Fruit fly (Drosophila melanogaster) whole organism, embryonic: ENCODE data around the gene Set2.

Source experiments
- Abd-B ChIP-seq: fragments of 200-800 bp; sonication (Bioruptor generic); optimal IDR thresholded peaks from 2 replicates; lab custom pipeline; 2018; ENCODE audit warnings: missing biosample characterization, mild to moderate bottlenecking, missing genetic modification characterization, moderate library complexity
- Asciz ChIP-seq: fragments of 200-800 bp; sonication (Bioruptor generic); optimal IDR thresholded peaks from 2 replicates; lab custom pipeline; 2017; ENCODE audit warnings: missing biosample characterization, mild to moderate bottlenecking, missing genetic modification characterization, missing genetic modification reagents
- CG10267 ChIP-seq: fragments of 200-800 bp; sonication (Bioruptor generic); optimal IDR thresholded peaks from 2 replicates; lab custom pipeline; 2018; ENCODE audit warnings: missing biosample characterization, mild to moderate bottlenecking, missing genetic modification characterization, moderate library complexity
- CG10366 ChIP-seq: fragments of 200-800 bp; sonication (Bioruptor generic); IDR thresholded peaks from 2 replicates; pipeline ENCODE4 v1.3.6; 2022; ENCODE audit warnings: missing biosample characterization, missing genetic modification characterization
- CG10979 ChIP-seq: fragments of 200-800 bp; sonication (Bioruptor generic); optimal IDR thresholded peaks from 2 replicates; lab custom pipeline; 2018; ENCODE audit warnings: missing biosample characterization, mild to moderate bottlenecking, missing genetic modification characterization, moderate library complexity
- CG11696 ChIP-seq: fragments of 200-800 bp; sonication (Bioruptor generic); IDR thresholded peaks from 2 replicates; pipeline ENCODE4 v1.3.6; 2022; ENCODE audit warnings: missing biosample characterization, missing genetic modification characterization
- CG13624 ChIP-seq: fragments of 200-800 bp; sonication (Bioruptor generic); optimal IDR thresholded peaks from 2 replicates; lab custom pipeline; 2016; ENCODE audit warnings: missing biosample characterization, missing genetic modification characterization
- CG14965 ChIP-seq: fragments of 200-800 bp; sonication (Bioruptor generic); optimal IDR thresholded peaks from 2 replicates; lab custom pipeline; 2016; ENCODE audit warnings: missing biosample characterization, missing genetic modification characterization, borderline replicate concordance
- CG1603 ChIP-seq: fragments of 200-800 bp; sonication (Bioruptor generic); optimal IDR thresholded peaks from 2 replicates; lab custom pipeline; 2019; ENCODE audit warnings: missing biosample characterization, mild to moderate bottlenecking, missing genetic modification characterization, moderate library complexity
- CG18262 ChIP-seq: fragments of 200-800 bp; optimal IDR thresholded peaks from 3 replicates; lab custom pipeline; 2019; ENCODE audit warnings: missing biosample characterization, mild to moderate bottlenecking, missing genetic modification characterization, moderate library complexity
- CG18619 ChIP-seq: fragments of 200-800 bp; sonication (Bioruptor generic); optimal IDR thresholded peaks from 3 replicates; lab custom pipeline; 2017; ENCODE audit warnings: missing biosample characterization, mild to moderate bottlenecking, missing genetic modification characterization
- CG2199 ChIP-seq: fragments of 200-800 bp; sonication (Bioruptor generic); IDR thresholded peaks from 3 replicates; pipeline ENCODE4 v1.3.6; 2022; ENCODE audit warnings: missing biosample characterization, missing genetic modification characterization
- CG32532 ChIP-seq: fragments of 200-800 bp; sonication (Bioruptor generic); IDR thresholded peaks from 2 replicates; pipeline ENCODE4 v1.3.6; 2022; ENCODE audit warnings: missing biosample characterization, missing genetic modification characterization
- CG3995 ChIP-seq: fragments of 200-800 bp; sonication (Bioruptor generic); optimal IDR thresholded peaks from 3 replicates; lab custom pipeline; 2016; ENCODE audit warnings: missing biosample characterization, missing genetic modification characterization
- CG6813 ChIP-seq: fragments of 200-800 bp; sonication (Bioruptor generic); optimal IDR thresholded peaks from 2 replicates; lab custom pipeline; 2017; ENCODE audit warnings: missing biosample characterization, missing genetic modification characterization, mild to moderate bottlenecking, moderate library complexity, missing genetic modification reagents
- CG7839 ChIP-seq: fragments of 200-800 bp; sonication (Bioruptor generic); optimal IDR thresholded peaks from 3 replicates; lab custom pipeline; 2018; ENCODE audit warnings: missing biosample characterization, mild to moderate bottlenecking, missing genetic modification characterization, moderate library complexity
- CG7987 ChIP-seq: fragments of 200-800 bp; sonication (Bioruptor generic); optimal IDR thresholded peaks from 2 replicates; lab custom pipeline; 2018; ENCODE audit warnings: missing biosample characterization, mild to moderate bottlenecking, missing genetic modification characterization, moderate library complexity
- CG8281 ChIP-seq: fragments of 200-800 bp; sonication (Bioruptor generic); optimal IDR thresholded peaks from 2 replicates; lab custom pipeline; 2018; ENCODE audit warnings: missing biosample characterization, mild to moderate bottlenecking, missing genetic modification characterization, moderate library complexity
- CG9932 ChIP-seq: fragments of 200-800 bp; sonication (Bioruptor generic); IDR thresholded peaks from 2 replicates; pipeline ENCODE4 v1.3.6; 2022; ENCODE audit warnings: missing biosample characterization, missing genetic modification characterization
- CTCF ChIP-seq: fragments of 200-800 bp; sonication (Bioruptor generic); optimal IDR thresholded peaks from 2 replicates; lab custom pipeline; 2017; ENCODE audit warnings: missing biosample characterization, mild to moderate bottlenecking, missing genetic modification characterization, moderate library complexity
- Dref ChIP-seq: fragments of 200-800 bp; sonication (Bioruptor generic); IDR thresholded peaks from 2 replicates; pipeline ENCODE4 v1.3.6; 2022; ENCODE audit warnings: missing biosample characterization, missing genetic modification characterization
- HLH3B ChIP-seq: fragments of 200-800 bp; sonication (Bioruptor generic); IDR thresholded peaks from 2 replicates; pipeline ENCODE4 v1.3.6; 2022; ENCODE audit warnings: missing biosample characterization, missing genetic modification characterization
- MTF-1 ChIP-seq: fragments of 200-800 bp; sonication (Bioruptor generic); optimal IDR thresholded peaks from 2 replicates; lab custom pipeline; 2018; ENCODE audit warnings: missing biosample characterization, mild to moderate bottlenecking, missing genetic modification characterization, borderline replicate concordance
- Meics ChIP-seq: fragments of 200-800 bp; sonication (Bioruptor generic); optimal IDR thresholded peaks from 2 replicates; lab custom pipeline; 2017; ENCODE audit warnings: missing biosample characterization, mild to moderate bottlenecking, missing genetic modification characterization
- NFAT ChIP-seq: fragments of 200-800 bp; sonication (Bioruptor generic); IDR thresholded peaks from 2 replicates; pipeline ENCODE4 v1.3.6; 2022; ENCODE audit warnings: missing biosample characterization, missing genetic modification characterization
- NK7.1 ChIP-seq: fragments of 200-800 bp; sonication (Bioruptor generic); optimal IDR thresholded peaks from 3 replicates; lab custom pipeline; 2016; ENCODE audit warnings: missing biosample characterization, missing genetic modification characterization
- Neu2 ChIP-seq: fragments of 200-800 bp; sonication (Bioruptor generic); optimal IDR thresholded peaks from 3 replicates; lab custom pipeline; 2016; ENCODE audit warnings: missing biosample characterization, missing genetic modification characterization, borderline replicate concordance
- Sry-β ChIP-seq: fragments of 200-800 bp; sonication (Bioruptor generic); optimal IDR thresholded peaks from 2 replicates; lab custom pipeline; 2018; ENCODE audit warnings: missing biosample characterization, mild to moderate bottlenecking, missing genetic modification characterization, moderate library complexity
- ab ChIP-seq: fragments of 200-800 bp; sonication (Bioruptor generic); optimal IDR thresholded peaks from 2 replicates; lab custom pipeline; 2016; ENCODE audit warnings: missing biosample characterization, missing genetic modification characterization
- az2 ChIP-seq: fragments of 200-800 bp; sonication (Bioruptor generic); optimal IDR thresholded peaks from 3 replicates; lab custom pipeline; 2016; ENCODE audit warnings: missing biosample characterization, missing genetic modification characterization
- bab2 ChIP-seq: fragments of 200-800 bp; sonication (Bioruptor generic); optimal IDR thresholded peaks from 2 replicates; lab custom pipeline; 2016; ENCODE audit warnings: missing biosample characterization, missing genetic modification characterization
- bowl ChIP-seq: fragments of 200-800 bp; sonication (Bioruptor generic); IDR thresholded peaks from 2 replicates; pipeline ENCODE4 v1.3.6; 2022; ENCODE audit warnings: missing biosample characterization, missing genetic modification characterization
- ci ChIP-seq: fragments of 200-800 bp; sonication (Bioruptor generic); IDR thresholded peaks from 3 replicates; pipeline ENCODE4 v1.3.6; 2022; ENCODE audit warnings: missing biosample characterization, missing genetic modification characterization
- gfzf ChIP-seq: fragments of 200-800 bp; sonication (Bioruptor generic); optimal IDR thresholded peaks from 2 replicates; lab custom pipeline; 2016; ENCODE audit warnings: missing biosample characterization, mild to moderate bottlenecking, missing genetic modification characterization, moderate library complexity
- h ChIP-seq: fragments of >200 bp; optimal IDR thresholded peaks from 2 replicates; lab custom pipeline; 2017
- insv ChIP-seq, 2 experiments: fragments of 200-800 bp; sonication (Bioruptor generic); optimal IDR thresholded peaks; 3 replicates each; lab custom pipeline; 2016 to 2018; ENCODE audit warnings: missing biosample characterization in 2 of 2, missing genetic modification characterization in 2 of 2
- kni ChIP-seq: fragments of 200-800 bp; sonication (Bioruptor generic); optimal IDR thresholded peaks from 3 replicates; lab custom pipeline; 2017; ENCODE audit warnings: mild to moderate bottlenecking, missing biosample characterization, missing genetic modification reagents, missing genetic modification characterization
- lov ChIP-seq, 2 experiments: fragments of 200-800 bp in 1 of 2; fragments of >200 bp in 1 of 2; sonication (Bioruptor generic) in 1 of 2; IDR thresholded peaks in 1 of 2; optimal IDR thresholded peaks in 1 of 2; 2 replicates in 1 of 2; 3 replicates in 1 of 2; pipeline versions ENCODE4 v1.3.6 to Lab custom; 2017 to 2022; ENCODE audit warnings: missing biosample characterization in 1 of 2, missing genetic modification characterization in 1 of 2
- onecut ChIP-seq: fragments of 200-800 bp; sonication (Bioruptor generic); IDR thresholded peaks from 2 replicates; pipeline ENCODE4 v1.3.6; 2022; ENCODE audit warnings: missing biosample characterization, missing genetic modification characterization
- otp ChIP-seq: fragments of 200-800 bp; sonication (Bioruptor generic); IDR thresholded peaks from 3 replicates; pipeline ENCODE4, ENCODE4 v1.3.6; 2022; ENCODE audit warnings: missing biosample characterization, missing genetic modification characterization
- phol ChIP-seq: fragments of 200-800 bp; sonication (Bioruptor generic); optimal IDR thresholded peaks from 3 replicates; lab custom pipeline; 2018; ENCODE audit warnings: missing biosample characterization, mild to moderate bottlenecking, missing genetic modification characterization, moderate library complexity
- pita ChIP-seq: fragments of 200-800 bp; sonication (Bioruptor generic); optimal IDR thresholded peaks from 2 replicates; lab custom pipeline; 2017; ENCODE audit warnings: missing biosample characterization, mild to moderate bottlenecking, missing genetic modification characterization
- run ChIP-seq: fragments of 200-800 bp; sonication (Bioruptor generic); optimal IDR thresholded peaks from 3 replicates; lab custom pipeline; 2018; ENCODE audit warnings: missing biosample characterization, mild to moderate bottlenecking, missing genetic modification characterization
- sens ChIP-seq: fragments of 200-800 bp; sonication (Bioruptor generic); peaks from one replicate; lab custom pipeline; 2016; ENCODE audit warnings: missing biosample characterization, missing genetic modification characterization
- sens-2 ChIP-seq: fragments of 200-800 bp; sonication (Bioruptor generic); IDR thresholded peaks from 2 replicates; pipeline ENCODE4 v1.3.6; 2022; ENCODE audit warnings: missing biosample characterization, missing genetic modification characterization
- sqz ChIP-seq: fragments of 200-800 bp; sonication (Bioruptor generic); optimal IDR thresholded peaks from 3 replicates; lab custom pipeline; 2018; ENCODE audit warnings: missing biosample characterization, mild to moderate bottlenecking, missing genetic modification characterization
- sr ChIP-seq: fragments of 200-800 bp; sonication (Bioruptor generic); IDR thresholded peaks from 3 replicates; pipeline ENCODE4 v1.3.6; 2022; ENCODE audit warnings: missing biosample characterization, missing genetic modification characterization
- stc ChIP-seq: fragments of 200-800 bp; sonication (Bioruptor generic); IDR thresholded peaks from 2 replicates; pipeline ENCODE4 v1.3.6; 2022; ENCODE audit warnings: missing biosample characterization, missing genetic modification characterization
- toy ChIP-seq: fragments of 200-800 bp; sonication (Bioruptor generic); IDR thresholded peaks from 2 replicates; pipeline ENCODE4 v1.3.6; 2022; ENCODE audit warnings: missing biosample characterization, missing genetic modification characterization
- trh ChIP-seq: fragments of 200-800 bp; sonication (Bioruptor generic); optimal IDR thresholded peaks from 2 replicates; lab custom pipeline; 2016; ENCODE audit warnings: missing biosample characterization, missing genetic modification characterization
- vfl ChIP-seq: fragments of 200-800 bp; sonication (Bioruptor generic); optimal IDR thresholded peaks from 2 replicates; lab custom pipeline; 2016; ENCODE audit warnings: missing biosample characterization, missing genetic modification characterization
- zfh1 ChIP-seq: fragments of 200-800 bp; sonication (Bioruptor generic); IDR thresholded peaks from 3 replicates; pipeline ENCODE4 v1.3.6; 2022; ENCODE audit warnings: missing biosample characterization, missing genetic modification characterization

The Set2 gene

dm6 chrX:13401245-13401644 is 11.8 kb upstream of the Set2 start (continued):
- TF ChIP-seq stc (GFP tag; lab: Robert Waterston, UW) = no peak
- TF ChIP-seq CG7839 = peak; percentile 24
- no peak for TF ChIP-seq CG3995 (GFP tag; lab: Kevin White, UChicago)
- TF ChIP-seq otp (GFP tag; lab: Robert Waterston, UW) = no peak
- TF ChIP-seq phol (tag; lab: Kevin White, UChicago) = no peak
- TF ChIP-seq NK7.1 = peak; percentile 18
- peak; percentile 32 for TF ChIP-seq pita (GFP tag; lab: Kevin White, UChicago)
- TF ChIP-seq h (lab: Kevin White, UChicago) = no peak
- no peak for TF ChIP-seq CG18619 (GFP tag; lab: Kevin White, UChicago)
- no peak for TF ChIP-seq toy (GFP tag; lab: Robert Waterston, UW)
- TF ChIP-seq CG9932 (GFP tag; lab: Robert Waterston, UW) = no peak
- TF ChIP-seq CG18262 (tag; lab: Kevin White, UChicago) = peak; percentile 4
- peak; percentile 6; the same call in 1 of the 2 replicates for TF ChIP-seq onecut
- TF ChIP-seq sr (GFP tag; lab: Robert Waterston, UW) = no peak
- no peak for TF ChIP-seq vfl (GFP tag; lab: Kevin White, UChicago)
- no peak for TF ChIP-seq Asciz (GFP tag; lab: Kevin White, UChicago)
- TF ChIP-seq run = no peak
- 0 out of 3 replicates have a peak, but pooled peaks have one; percentile 24 for TF ChIP-seq zfh1 (GFP tag; lab: Robert Waterston, UW)
- TF ChIP-seq NFAT (GFP tag; lab: Robert Waterston, UW) = no peak
- no peak for TF ChIP-seq Neu2 (GFP tag; lab: Kevin White, UChicago)
- peak; percentile 20; the same call in 1 of the 2 replicates for TF ChIP-seq CG32532 (GFP tag; lab: Robert Waterston, UW)
- peak; percentile 2 for TF ChIP-seq CG10267
- peak; percentile 97 for TF ChIP-seq CG14965 (GFP tag; lab: Kevin White, UChicago)
- no peak for TF ChIP-seq sens-2 (GFP tag; lab: Robert Waterston, UW)
- TF ChIP-seq lov (optimal IDR thresholded peaks at IDR 0.05; lab: Kevin White, UChicago) = no peak
- TF ChIP-seq lov (GFP tag; IDR thresholded peaks at IDR 0.05; lab: Robert Waterston, UW) = no peak
- no peak for TF ChIP-seq Dref (GFP tag; lab: Robert Waterston, UW)
- TF ChIP-seq CG8281 = no peak
- peak; percentile 13 for TF ChIP-seq Meics
- TF ChIP-seq bab2 = no peak
- no peak for TF ChIP-seq Sry-β (GFP tag; lab: Kevin White, UChicago)
- no peak for TF ChIP-seq az2
- peak; percentile 2 for TF ChIP-seq CG10979 (tag; lab: Kevin White, UChicago)
- peak; percentile 10; the same call in 1 of the 2 replicates for TF ChIP-seq HLH3B (GFP tag; lab: Robert Waterston, UW)
- peak; percentile 9 for TF ChIP-seq CG13624 (GFP tag; lab: Kevin White, UChicago)
- TF ChIP-seq bowl = no peak
- TF ChIP-seq sens = peak; percentile 71
- TF ChIP-seq CG7987 (GFP tag; lab: Kevin White, UChicago) = peak; percentile 1
- TF ChIP-seq MTF-1 (GFP tag; lab: Kevin White, UChicago) = no peak
- peak; percentile 26 for TF ChIP-seq CG1603 (tag; lab: Kevin White, UChicago)
- peak in 1 of 2 experiments; percentile 9 for TF ChIP-seq insv (GFP tag; optimal IDR thresholded peaks at IDR 0.05; lab: Kevin White, UChicago)
- TF ChIP-seq trh (GFP tag; lab: Kevin White, UChicago) = no peak
- TF ChIP-seq gfzf = no peak
- TF ChIP-seq Abd-B (GFP tag; lab: Kevin White, UChicago) = no peak
- TF ChIP-seq CG10366 = no peak
- no peak for TF ChIP-seq sqz (GFP tag; lab: Kevin White, UChicago)
- no peak for TF ChIP-seq CG6813 (GFP tag; lab: Kevin White, UChicago)
- TF ChIP-seq CG11696 (GFP tag; lab: Robert Waterston, UW) = no peak
- TF ChIP-seq CG2199 = peak; percentile 10; the same call in 1 of the 3 replicates
- peak; percentile 91 for TF ChIP-seq CTCF
- TF ChIP-seq ab (GFP tag; lab: Kevin White, UChicago) = no peak
- peak; percentile 42; the same call in 1 of the 3 replicates for TF ChIP-seq ci (GFP tag; lab: Robert Waterston, UW)
- TF ChIP-seq kni (GFP tag; lab: Kevin White, UChicago) = no peak
